Worm (Caenorhabditis elegans): ENCODE results near the gene ZK673.11.

DNA sequence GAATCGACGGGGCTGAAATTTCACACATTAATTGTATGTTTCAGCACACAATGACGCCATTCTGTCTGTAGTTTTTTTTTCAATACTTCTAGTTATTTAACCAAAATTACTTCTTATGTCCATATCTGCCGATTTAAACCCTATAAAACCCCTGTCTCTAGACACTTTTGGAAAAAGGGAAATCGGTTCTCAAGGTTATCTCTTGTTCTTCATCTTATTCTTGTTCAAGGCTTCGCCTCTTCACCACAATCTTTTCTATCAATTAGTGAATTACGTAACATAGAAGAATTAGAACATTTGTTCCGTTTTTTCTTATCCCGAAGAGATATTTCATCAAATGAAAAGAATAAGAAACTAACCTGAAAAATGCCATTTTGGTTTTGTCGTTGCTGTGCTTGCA, 43.6 kb downstream of the ZK673.11 start:
- TF ChIP-seq aly-2 (tag; optimal IDR thresholded peaks at IDR 0.05) (no peak), dmd-8 (GFP tag; IDR thresholded peaks at IDR 0.05) (no peak)
